Worm (Caenorhabditis elegans) whole organism, late embryonic: ENCODE data around the gene F32D1.11.
"Not testable (repeated sequence)": the region's sequence is repeated elsewhere in the genome, so short reads cannot be mapped to it uniquely, and the experiment has no call there.

ENCODE experiments used
- lim-6 ChIP-seq: sonication (generic microtip); optimal IDR thresholded peaks from 2 replicates; lab custom pipeline; 2016; ENCODE audit warnings: missing genetic modification characterization, missing compliant biosample characterization
- lin-11 ChIP-seq: fragments of 200-800 bp; sonication (Bioruptor generic); optimal IDR thresholded peaks from 2 replicates; lab custom pipeline; 2018; ENCODE audit warnings: mild to moderate bottlenecking, missing genetic modification characterization, missing compliant biosample characterization

DNA sequence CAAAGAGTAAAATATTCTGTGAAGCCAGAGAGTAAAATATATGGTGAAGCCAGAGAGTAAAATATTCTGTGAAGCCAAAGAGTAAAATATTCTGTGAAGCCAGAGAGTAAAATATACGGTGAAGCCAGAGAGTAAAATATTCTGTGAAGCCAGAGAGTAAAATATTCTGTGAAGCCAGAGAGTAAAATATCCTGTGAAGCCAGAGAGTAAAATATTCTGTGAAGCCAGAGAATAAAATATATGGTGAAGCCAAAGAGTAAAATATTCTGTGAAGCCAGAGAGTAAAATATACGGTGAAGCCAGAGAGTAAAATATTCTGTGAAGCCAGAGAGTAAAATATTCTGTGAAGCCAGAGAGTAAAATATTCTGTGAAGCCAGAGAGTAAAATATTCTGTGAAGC, 32.8 kb downstream of the F32D1.11 start:
- not testable (repeated sequence) for TF ChIP-seq lin-11, lim-6 (tag; lab: Kevin White, UChicago)
